Worm (Caenorhabditis elegans) whole organism, young adult: ENCODE results near the gene sago-1.
A peak's percentile ranks its signal among the peaks of the same experiment; 100 is the strongest.

Experiments
- B0035.1 ChIP-seq: sonication (generic microtip); optimal IDR thresholded peaks from 2 replicates; lab custom pipeline; 2016; ENCODE audit warnings: missing genetic modification characterization, mild to moderate bottlenecking, missing compliant biosample characterization, missing genotype, missing genetic modification reagents
- B0336.3 ChIP-seq: fragments of 200-800 bp; sonication (Bioruptor generic); IDR thresholded peaks from 2 replicates; pipeline ENCODE4 v1.3.6; 2022; ENCODE audit warnings: missing genetic modification characterization, missing compliant biosample characterization
- C17E4.6 ChIP-seq: fragments of 200-800 bp; sonication (Bioruptor generic); IDR thresholded peaks from 2 replicates; pipeline ENCODE4 v1.3.6; 2022; ENCODE audit warnings: missing genetic modification reagents, missing genetic modification characterization, missing compliant biosample characterization
- F33H1.4 ChIP-seq: fragments of 200-800 bp; sonication (Bioruptor generic); IDR thresholded peaks from 2 replicates; pipeline ENCODE4 v1.3.6; 2022; ENCODE audit warnings: missing genetic modification reagents, missing genetic modification characterization, missing compliant biosample characterization
- F37B4.10 ChIP-seq: fragments of 200-800 bp; sonication (Bioruptor generic); IDR thresholded peaks from 2 replicates; pipeline ENCODE4 v1.3.6; 2022; ENCODE audit warnings: missing genetic modification characterization, missing compliant biosample characterization
- F52B5.7 ChIP-seq: sonication (generic microtip); optimal IDR thresholded peaks from 2 replicates; lab custom pipeline; 2016; ENCODE audit warnings: mild to moderate bottlenecking, missing genetic modification characterization, missing compliant biosample characterization
- Y53F4B.3 ChIP-seq: fragments of 200-800 bp; sonication (Bioruptor generic); IDR thresholded peaks from 2 replicates; pipeline ENCODE4 v1.3.6; 2022; ENCODE audit warnings: missing genetic modification reagents, missing genetic modification characterization, missing compliant biosample characterization
- Y53G8AR.9 ChIP-seq: fragments of 200-800 bp; sonication (Bioruptor generic); conservative IDR thresholded peaks from 2 replicates; pipeline ENCODE4 v1.3.6; 2022; ENCODE audit warnings: missing genetic modification reagents, missing genetic modification characterization, missing compliant biosample characterization
- aptf-3 ChIP-seq: fragments of 200-800 bp; sonication (Bioruptor generic); IDR thresholded peaks from 2 replicates; pipeline ENCODE4 v1.3.6; 2022; ENCODE audit warnings: missing genetic modification characterization, missing compliant biosample characterization
- athp-1 ChIP-seq: sonication (generic microtip); optimal IDR thresholded peaks from 2 replicates; lab custom pipeline; 2017; ENCODE audit warnings: mild to moderate bottlenecking, missing genetic modification characterization, missing compliant biosample characterization
- ccch-3 ChIP-seq: fragments of 200-800 bp; sonication (Bioruptor generic); optimal IDR thresholded peaks from 2 replicates; lab custom pipeline; 2018; ENCODE audit warnings: mild to moderate bottlenecking, missing genetic modification characterization, missing compliant biosample characterization
- cebp-1 ChIP-seq, 2 experiments: fragments of 200-800 bp in 1 of 2; sonication (Bioruptor generic) in 1 of 2; sonication (generic microtip) in 1 of 2; IDR thresholded peaks in 1 of 2; optimal IDR thresholded peaks in 1 of 2; 2 replicates each; pipeline versions ENCODE4 v1.3.6 to Lab custom; 2017 to 2022; ENCODE audit warnings: missing compliant biosample characterization in 2 of 2, missing genetic modification characterization in 2 of 2, mild to moderate bottlenecking in 1 of 2, missing genetic modification reagents in 1 of 2, moderate library complexity in 1 of 2
- ceh-27 ChIP-seq: fragments of 200-800 bp; sonication (Bioruptor generic); optimal IDR thresholded peaks from 2 replicates; lab custom pipeline; 2018; ENCODE audit warnings: mild to moderate bottlenecking, missing genetic modification characterization, moderate library complexity, missing compliant biosample characterization
- chd-7 ChIP-seq: sonication (generic microtip); optimal IDR thresholded peaks from 2 replicates; lab custom pipeline; 2016; ENCODE audit warnings: mild to moderate bottlenecking, missing genetic modification characterization, moderate library complexity, missing compliant biosample characterization
- egrh-3 ChIP-seq: fragments of 200-800 bp; sonication (Bioruptor generic); IDR thresholded peaks from 2 replicates; pipeline ENCODE4 v1.3.6; 2022; ENCODE audit warnings: missing genetic modification reagents, missing genetic modification characterization, missing compliant biosample characterization
- hlh-12 ChIP-seq: sonication (generic microtip); optimal IDR thresholded peaks from 2 replicates; lab custom pipeline; 2016; ENCODE audit warnings: missing genetic modification characterization, missing compliant biosample characterization
- hrde-1 ChIP-seq: sonication (generic microtip); optimal IDR thresholded peaks from 2 replicates; lab custom pipeline; 2016; ENCODE audit warnings: missing genetic modification characterization, mild to moderate bottlenecking, missing compliant biosample characterization, moderate library complexity, missing genotype, missing genetic modification reagents, borderline replicate concordance
- hsf-1 ChIP-seq: fragments of 200-800 bp; sonication (Bioruptor generic); IDR thresholded peaks from 2 replicates; pipeline ENCODE4 v1.3.6; 2022; ENCODE audit warnings: missing genetic modification reagents, missing genetic modification characterization, missing compliant biosample characterization
- lag-1 ChIP-seq: fragments of 200-800 bp; sonication (Bioruptor generic); IDR thresholded peaks from 2 replicates; pipeline ENCODE4 v1.3.6; 2022; ENCODE audit warnings: missing genetic modification reagents, missing genetic modification characterization, missing compliant biosample characterization
- let-607 ChIP-seq, 2 experiments: fragments of 200-800 bp in 1 of 2; sonication (Bioruptor generic) in 1 of 2; sonication (generic microtip) in 1 of 2; optimal IDR thresholded peaks; 2 replicates each; lab custom pipeline; 2016 to 2018; ENCODE audit warnings: mild to moderate bottlenecking in 2 of 2, missing compliant biosample characterization in 2 of 2, missing genetic modification characterization in 2 of 2, moderate library complexity in 2 of 2, missing genotype in 1 of 2
- madf-10 ChIP-seq: sonication (generic microtip); optimal IDR thresholded peaks from 2 replicates; lab custom pipeline; 2016; ENCODE audit warnings: mild to moderate bottlenecking, missing genetic modification characterization, missing compliant biosample characterization
- madf-6 ChIP-seq: fragments of 200-800 bp; sonication (Bioruptor generic); IDR thresholded peaks from 2 replicates; pipeline ENCODE4 v1.3.6; 2022; ENCODE audit warnings: missing genetic modification reagents, missing genetic modification characterization, missing compliant biosample characterization
- madf-8 ChIP-seq: fragments of 200-800 bp; sonication (Bioruptor generic); conservative IDR thresholded peaks from 2 replicates; pipeline ENCODE4 v1.3.6; 2022; ENCODE audit warnings: missing genetic modification reagents, missing genetic modification characterization, missing compliant biosample characterization
- mel-28 ChIP-seq: sonication (generic microtip); optimal IDR thresholded peaks from 2 replicates; lab custom pipeline; 2016; ENCODE audit warnings: borderline replicate concordance, mild to moderate bottlenecking, missing genetic modification characterization, missing compliant biosample characterization
- mxl-1 ChIP-seq: sonication (generic microtip); optimal IDR thresholded peaks from 2 replicates; lab custom pipeline; 2016; ENCODE audit warnings: missing genetic modification characterization, missing compliant biosample characterization
- nfya-1 ChIP-seq: sonication (generic microtip); optimal IDR thresholded peaks from 2 replicates; lab custom pipeline; 2017; ENCODE audit warnings: antibody characterized with exemption, missing compliant biosample characterization, missing genetic modification characterization, borderline replicate concordance; ENCODE audit not compliant: insufficient read depth
- nhr-179 ChIP-seq: sonication (generic microtip); optimal IDR thresholded peaks from 2 replicates; lab custom pipeline; 2016; ENCODE audit warnings: mild to moderate bottlenecking, missing genetic modification characterization, missing compliant biosample characterization
- nhr-27 ChIP-seq: fragments of 200-800 bp; sonication (Bioruptor generic); optimal IDR thresholded peaks from 2 replicates; lab custom pipeline; 2018; ENCODE audit warnings: mild to moderate bottlenecking, missing genetic modification characterization, moderate library complexity, missing compliant biosample characterization
- rcor-1 ChIP-seq: fragments of 200-800 bp; sonication (Bioruptor generic); IDR thresholded peaks from 2 replicates; pipeline ENCODE4 v1.3.6; 2022; ENCODE audit warnings: missing genetic modification reagents, missing genetic modification characterization, missing compliant biosample characterization
- rec-8 ChIP-seq, 2 experiments: sonication (generic microtip); optimal IDR thresholded peaks; 2 replicates each; lab custom pipeline; 2016; ENCODE audit warnings: mild to moderate bottlenecking in 2 of 2, missing genetic modification characterization in 2 of 2, missing genetic modification reagents in 2 of 2, missing genotype in 2 of 2, missing biosample characterization in 1 of 2, missing compliant biosample characterization in 1 of 2, moderate library complexity in 1 of 2
- repo-1 ChIP-seq: sonication (generic microtip); optimal IDR thresholded peaks from 2 replicates; lab custom pipeline; 2017; ENCODE audit warnings: mild to moderate bottlenecking, missing genetic modification characterization, missing compliant biosample characterization
- snpc-1.1 ChIP-seq: sonication (generic microtip); optimal IDR thresholded peaks from 2 replicates; lab custom pipeline; 2017; ENCODE audit warnings: missing genetic modification characterization, mild to moderate bottlenecking, missing compliant biosample characterization, antibody characterized with exemption, moderate library complexity, missing genotype, missing genetic modification reagents; ENCODE audit not compliant: insufficient read depth
- snpc-1.3 ChIP-seq: sonication (generic microtip); optimal IDR thresholded peaks from 2 replicates; lab custom pipeline; 2017; ENCODE audit warnings: missing genetic modification characterization, mild to moderate bottlenecking, missing compliant biosample characterization, antibody characterized with exemption, moderate library complexity, missing genotype, missing genetic modification reagents; ENCODE audit not compliant: insufficient read depth
- snpc-3.4 ChIP-seq: sonication (generic microtip); optimal IDR thresholded peaks from 2 replicates; lab custom pipeline; 2017; ENCODE audit warnings: missing genetic modification characterization, mild to moderate bottlenecking, missing compliant biosample characterization, antibody characterized with exemption, moderate library complexity, missing genotype, missing genetic modification reagents
- snpc-4 ChIP-seq, 5 experiments: fragments of 150-350 bp in 1 of 5; sonication (generic microtip) in 4 of 5; optimal IDR thresholded peaks; 2 replicates each; lab custom pipeline; 2014 to 2018; ENCODE audit warnings: missing genetic modification characterization in 5 of 5, missing biosample characterization in 3 of 5, antibody characterized with exemption in 2 of 5, mild to moderate bottlenecking in 2 of 5, missing compliant biosample characterization in 2 of 5, missing genotype in 2 of 5, moderate library complexity in 2 of 5, missing genetic modification reagents in 1 of 5
- tbp1 ChIP-seq: fragments of 200-800 bp; sonication (Bioruptor generic); optimal IDR thresholded peaks from 2 replicates; lab custom pipeline; 2018; ENCODE audit warnings: mild to moderate bottlenecking, missing genetic modification characterization, missing compliant biosample characterization
- xnd-1 ChIP-seq: sonication (generic microtip); optimal IDR thresholded peaks from 2 replicates; lab custom pipeline; 2016; ENCODE audit warnings: missing genotype, missing genetic modification reagents, missing genetic modification characterization, missing compliant biosample characterization
- zfh-2 ChIP-seq: fragments of 200-800 bp; sonication (Bioruptor generic); conservative IDR thresholded peaks from 2 replicates; pipeline ENCODE4 v1.3.6; 2022; ENCODE audit warnings: missing genetic modification reagents, missing genetic modification characterization, missing compliant biosample characterization
- ztf-18 ChIP-seq: sonication (generic microtip); optimal IDR thresholded peaks from 2 replicates; lab custom pipeline; 2016; ENCODE audit warnings: missing genotype, mild to moderate bottlenecking, missing genetic modification characterization, missing compliant biosample characterization
- ztf-26 ChIP-seq: sonication (generic microtip); optimal IDR thresholded peaks from 2 replicates; lab custom pipeline; 2017; ENCODE audit warnings: missing genetic modification characterization, missing compliant biosample characterization
- ztf-3 ChIP-seq: fragments of 200-800 bp; sonication (Bioruptor generic); optimal IDR thresholded peaks from 2 replicates; lab custom pipeline; 2018; ENCODE audit warnings: mild to moderate bottlenecking, missing genetic modification characterization, missing compliant biosample characterization

sago-1 gene

DNA sequence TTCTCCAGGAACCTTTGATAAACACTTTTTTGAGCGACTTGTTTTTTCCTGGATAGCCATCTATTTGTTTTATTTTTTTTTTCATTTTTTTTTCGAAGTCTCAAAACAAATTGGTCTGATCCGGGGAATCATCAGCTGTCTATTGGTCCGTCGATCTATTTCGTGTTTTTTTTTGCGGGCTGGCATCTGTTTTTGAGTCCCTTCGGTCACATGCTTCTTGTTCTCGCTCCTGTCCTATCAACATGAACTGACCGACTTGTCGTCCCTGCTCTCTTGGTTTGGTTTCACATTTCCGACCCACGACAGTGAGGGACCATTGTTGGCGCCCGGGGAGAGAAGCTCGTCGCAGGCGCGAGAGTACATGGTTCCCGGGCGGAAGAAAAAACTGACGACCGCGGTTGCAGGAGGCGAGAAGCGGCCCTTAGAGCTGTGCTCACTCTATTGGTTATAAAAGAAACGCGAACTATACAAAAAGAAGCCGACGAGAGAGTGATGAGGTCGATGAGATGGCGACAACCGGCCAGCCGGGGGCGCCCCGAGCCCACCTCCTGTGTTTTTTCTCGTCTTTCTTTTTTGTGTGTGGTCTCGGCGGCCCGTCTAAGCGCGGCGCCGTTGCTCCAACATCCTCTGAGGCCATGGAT is 41.1 kb downstream of the sago-1 start:
- TF ChIP-seq egrh-3 (GFP tag; lab: Robert Waterston, UW) (peak; percentile 34; the same call in 1 of the 2 replicates), cebp-1 (GFP tag; IDR thresholded peaks at IDR 0.05; lab: Robert Waterston, UW) (no peak), cebp-1 (tag; optimal IDR thresholded peaks at IDR 0.05; lab: Kevin White, UChicago) (peak; percentile 2), F37B4.10 (0 out of 2 replicates have a peak, but pooled peaks have one; percentile 45), lag-1 (GFP tag; lab: Robert Waterston, UW) (no peak), madf-6 (GFP tag; lab: Robert Waterston, UW) (no peak), rcor-1 (GFP tag; lab: Robert Waterston, UW) (no peak), hlh-12 (no peak), Y53G8AR.9 (GFP tag; lab: Robert Waterston, UW) (no peak), mxl-1 (no peak), hrde-1 (tag; lab: Kevin White, UChicago) (no peak), nhr-27 (tag; lab: Kevin White, UChicago) (no peak), Y53F4B.3 (GFP tag; lab: Robert Waterston, UW) (no peak), chd-7 (tag; lab: Kevin White, UChicago) (peak; percentile 41), C17E4.6 (GFP tag; lab: Robert Waterston, UW) (no peak), ztf-26 (tag; lab: Kevin White, UChicago) (no peak), ceh-27 (GFP tag; lab: Kevin White, UChicago) (no peak), tbp1 (no peak), zfh-2 (GFP tag; lab: Robert Waterston, UW) (peak; percentile 92), ztf-3 (GFP tag; lab: Kevin White, UChicago) (no peak), nfya-1 (tag; lab: Kevin White, UChicago) (no peak), snpc-1.1 (tag; lab: Kevin White, UChicago) (no peak), ztf-18 (no peak), ccch-3 (GFP tag; lab: Kevin White, UChicago) (no peak), snpc-1.3 (tag; lab: Kevin White, UChicago) (no peak)

DNA sequence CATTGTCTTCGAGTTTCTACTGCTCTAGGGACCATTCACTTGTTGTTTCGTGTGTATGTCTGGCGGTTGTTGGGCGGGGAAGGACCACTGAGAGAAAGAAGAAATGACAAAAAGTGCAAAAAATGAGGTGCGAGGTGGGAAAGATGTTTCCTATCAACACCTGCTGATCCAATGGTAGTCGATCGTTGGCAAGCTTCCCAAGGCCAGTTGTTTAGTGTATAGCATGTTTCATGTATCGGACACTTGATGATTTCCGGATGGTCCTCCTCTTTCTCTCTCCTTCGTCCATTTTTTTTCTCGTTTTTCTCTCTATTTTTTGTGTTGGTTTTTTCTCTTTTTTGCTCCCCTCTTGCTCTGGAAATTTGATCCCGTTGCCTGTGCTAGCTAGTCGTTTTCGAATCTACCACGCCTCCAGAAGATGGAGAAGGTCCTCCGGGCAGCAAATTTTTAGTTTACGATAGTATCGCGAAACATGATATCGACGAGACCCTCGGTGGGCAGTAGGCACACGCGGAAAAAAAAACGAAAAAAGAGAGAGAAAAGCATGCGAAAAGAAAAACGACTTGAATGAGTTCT is 42.6 kb downstream of the sago-1 start:
- TF ChIP-seq rec-8 (tag; optimal IDR thresholded peaks at IDR 0.05; lab: Kevin White, UChicago) (no peak), repo-1 (tag; lab: Kevin White, UChicago) (no peak), let-607 (tag; optimal IDR thresholded peaks at IDR 0.05; lab: Kevin White, UChicago) (no peak), tbp1 (no peak), nhr-27 (tag; lab: Kevin White, UChicago) (no peak)

DNA sequence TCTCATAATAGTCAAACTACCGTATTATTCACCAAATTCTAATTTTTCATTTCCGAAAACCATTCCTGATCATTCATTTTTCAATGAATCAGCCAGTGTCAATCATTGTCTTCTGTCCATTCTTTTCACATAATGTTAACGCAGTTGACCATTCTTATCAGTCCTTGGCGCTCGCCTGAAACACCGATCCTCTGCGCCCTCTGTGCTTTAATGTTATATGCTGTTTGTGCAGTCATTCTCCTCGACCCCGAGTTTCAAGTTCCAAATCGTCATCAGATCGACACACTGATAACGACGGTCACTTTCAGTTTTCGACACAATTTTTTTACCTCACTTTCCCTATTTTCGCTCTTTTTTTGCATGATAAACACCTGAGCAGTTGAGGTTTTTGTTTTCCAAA is 43.3 kb downstream of the sago-1 start:
- TF ChIP-seq cebp-1 (GFP tag; IDR thresholded peaks at IDR 0.05; lab: Robert Waterston, UW) (no peak), cebp-1 (tag; optimal IDR thresholded peaks at IDR 0.05; lab: Kevin White, UChicago) (peak; percentile 42), xnd-1 (tag; lab: Kevin White, UChicago) (no peak), nhr-179 (tag; lab: Kevin White, UChicago) (no peak), athp-1 (tag; lab: Kevin White, UChicago) (no peak), tbp1 (peak; percentile 18), mel-28 (tag; lab: Kevin White, UChicago) (no peak), B0035.1 (tag; lab: Kevin White, UChicago) (no peak), snpc-4 (GFP tag; optimal IDR thresholded peaks at IDR 0.05; lab: Kevin White, UChicago) (no peak), snpc-4 (tag; optimal IDR thresholded peaks at IDR 0.05; lab: Kevin White, UChicago) (no peak), F52B5.7 (tag; lab: Kevin White, UChicago) (no peak), F37B4.10 (no peak), madf-8 (GFP tag; lab: Robert Waterston, UW) (no peak), madf-6 (GFP tag; lab: Robert Waterston, UW) (no peak), madf-10 (tag; lab: Kevin White, UChicago) (no peak), F33H1.4 (GFP tag; lab: Robert Waterston, UW) (no peak), B0336.3 (GFP tag; lab: Robert Waterston, UW) (no peak), hsf-1 (no peak), snpc-3.4 (tag; lab: Kevin White, UChicago) (no peak), aptf-3 (GFP tag; lab: Robert Waterston, UW) (no peak)
